Worm (Caenorhabditis elegans) whole organism, midembryonic: Measurements from ENCODE around the gene Y71H2AM.3.

ENCODE experiments used
- cog-1 ChIP-seq: sonication (generic microtip); optimal IDR thresholded peaks from 2 replicates; lab custom pipeline; 2016; ENCODE audit warnings: missing genetic modification characterization, missing compliant biosample characterization
- flt-1 ChIP-seq: fragments of 200-800 bp; sonication (Bioruptor generic); IDR thresholded peaks from 2 replicates; pipeline ENCODE4 v1.3.6; 2022; ENCODE audit warnings: missing genetic modification characterization, missing compliant biosample characterization
- klf-2 ChIP-seq: fragments of 200-800 bp; sonication (Bioruptor generic); conservative IDR thresholded peaks from 2 replicates; pipeline ENCODE4 v1.3.6; 2022; ENCODE audit warnings: missing genetic modification reagents, missing genetic modification characterization, missing compliant biosample characterization
- med-1 ChIP-seq: sonication (generic microtip); optimal IDR thresholded peaks from 2 replicates; lab custom pipeline; 2017; ENCODE audit warnings: missing genetic modification characterization, mild to moderate bottlenecking, missing compliant biosample characterization, antibody characterized with exemption, missing genetic modification reagents; ENCODE audit not compliant: insufficient read depth
- tab-1 ChIP-seq: fragments of 200-800 bp; sonication (Bioruptor generic); IDR thresholded peaks from 2 replicates; pipeline ENCODE4 v1.3.6; 2022; ENCODE audit warnings: missing genetic modification characterization, missing compliant biosample characterization
- ztf-23 ChIP-seq: fragments of 200-800 bp; sonication (Bioruptor generic); IDR thresholded peaks from 2 replicates; pipeline ENCODE4 v1.3.6; 2022; ENCODE audit warnings: missing genetic modification reagents, missing genetic modification characterization, missing compliant biosample characterization
- ztf-29 ChIP-seq: fragments of 200-800 bp; sonication (Bioruptor generic); IDR thresholded peaks from 2 replicates; pipeline ENCODE4 v1.3.6; 2022; ENCODE audit warnings: missing genetic modification reagents, missing genetic modification characterization, missing compliant biosample characterization

DNA sequence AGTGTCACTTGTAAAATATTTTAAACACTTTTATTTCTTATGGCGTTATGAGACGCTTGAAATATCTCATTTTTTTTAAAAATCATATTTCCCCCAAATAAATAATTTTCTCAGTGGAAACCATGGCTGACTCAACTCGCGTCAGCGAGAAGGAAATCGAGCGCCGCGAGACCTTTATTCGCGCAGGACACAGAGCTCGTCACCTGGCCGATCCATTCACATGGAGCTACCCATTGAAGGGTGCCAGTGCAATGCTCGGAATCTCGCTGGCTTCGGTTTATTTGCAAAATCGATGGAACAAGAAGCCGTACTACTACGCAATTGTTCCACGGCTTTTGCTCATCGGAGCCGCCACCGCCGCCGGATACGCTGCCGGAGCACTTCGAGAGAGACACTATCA lies 18.5 kb upstream of the Y71H2AM.3 start, which contains the start of gene nduc-2:
- TF ChIP-seq cog-1 (no peak), flt-1 (GFP tag; lab: Robert Waterston, UW) (no peak), ztf-23 (GFP tag; lab: Robert Waterston, UW) (no peak), tab-1 (GFP tag; lab: Robert Waterston, UW) (no peak), klf-2 (no peak), med-1 (GFP tag; lab: Kevin White, UChicago) (no peak), ztf-29 (GFP tag; lab: Robert Waterston, UW) (no peak)
